Fruit fly (Drosophila melanogaster) whole organism, prepupa: ENCODE data around the gene Rcd-1r.

Experiments used
- Blimp-1 ChIP-seq: fragments of 200-800 bp; sonication (Bioruptor generic); optimal IDR thresholded peaks from 3 replicates; lab custom pipeline; 2017; ENCODE audit warnings: missing biosample characterization, missing genetic modification characterization, mild to moderate bottlenecking, moderate library complexity, missing genetic modification reagents
- CG10631 ChIP-seq: fragments of 200-800 bp; sonication (Bioruptor generic); optimal IDR thresholded peaks from 2 replicates; lab custom pipeline; 2016; ENCODE audit warnings: missing biosample characterization, missing genetic modification characterization
- CG11294 ChIP-seq: fragments of 200-800 bp; sonication (Bioruptor generic); IDR thresholded peaks from 2 replicates; pipeline ENCODE4 v1.3.6; 2022; ENCODE audit warnings: missing biosample characterization, missing genetic modification characterization
- CG11762 ChIP-seq: fragments of 200-800 bp; sonication (Bioruptor generic); optimal IDR thresholded peaks from 3 replicates; lab custom pipeline; 2016; ENCODE audit warnings: missing biosample characterization, missing genetic modification characterization; ENCODE audit not compliant: insufficient read depth
- CG11902 ChIP-seq: fragments of 200-800 bp; sonication (Bioruptor generic); optimal IDR thresholded peaks from 3 replicates; lab custom pipeline; 2016; ENCODE audit warnings: missing biosample characterization, missing genetic modification characterization
- CG15336 ChIP-seq: fragments of 200-800 bp; sonication (Bioruptor generic); IDR thresholded peaks from 2 replicates; pipeline ENCODE4 v1.3.6; 2022; ENCODE audit warnings: missing biosample characterization, missing genetic modification characterization
- CG1621 ChIP-seq: fragments of 200-800 bp; sonication (Bioruptor generic); optimal IDR thresholded peaks from 3 replicates; lab custom pipeline; 2018; ENCODE audit warnings: missing biosample characterization, mild to moderate bottlenecking, missing genetic modification characterization
- CG16779 ChIP-seq: fragments of 200-800 bp; sonication (Bioruptor generic); optimal IDR thresholded peaks from 3 replicates; lab custom pipeline; 2017; ENCODE audit warnings: missing biosample characterization, mild to moderate bottlenecking, missing genetic modification characterization
- CG3032 ChIP-seq: fragments of 200-800 bp; optimal IDR thresholded peaks from 2 replicates; lab custom pipeline; 2019; ENCODE audit warnings: missing biosample characterization, mild to moderate bottlenecking, missing genetic modification characterization, moderate library complexity
- CG31627 ChIP-seq: fragments of 200-800 bp; sonication (Bioruptor generic); optimal IDR thresholded peaks from 3 replicates; lab custom pipeline; 2016; ENCODE audit warnings: missing biosample characterization, missing genetic modification characterization
- CG32006 ChIP-seq: fragments of 200-800 bp; sonication (Bioruptor generic); optimal IDR thresholded peaks from 3 replicates; lab custom pipeline; 2017; ENCODE audit warnings: missing biosample characterization, mild to moderate bottlenecking, missing genetic modification characterization
- CG34406 ChIP-seq: fragments of 200-800 bp; sonication (Bioruptor generic); optimal IDR thresholded peaks from 3 replicates; lab custom pipeline; 2016; ENCODE audit warnings: missing biosample characterization, missing genetic modification characterization
- CG6276 ChIP-seq: fragments of 200-800 bp; sonication (Bioruptor generic); optimal IDR thresholded peaks from 2 replicates; lab custom pipeline; 2017; ENCODE audit warnings: missing biosample characterization, mild to moderate bottlenecking, missing genetic modification characterization
- CG6808 ChIP-seq: fragments of 200-800 bp; sonication (Bioruptor generic); optimal IDR thresholded peaks from 3 replicates; lab custom pipeline; 2017; ENCODE audit warnings: missing biosample characterization, missing genetic modification characterization, mild to moderate bottlenecking, moderate library complexity, missing genetic modification reagents
- CG6854 ChIP-seq: fragments of 200-800 bp; sonication (Bioruptor generic); optimal IDR thresholded peaks from 2 replicates; lab custom pipeline; 2017; ENCODE audit warnings: missing biosample characterization, mild to moderate bottlenecking, missing genetic modification characterization
- CG8119 ChIP-seq: fragments of 200-800 bp; sonication (Bioruptor generic); IDR thresholded peaks from 3 replicates; pipeline ENCODE4 v1.3.6; 2022; ENCODE audit warnings: missing biosample characterization, missing genetic modification characterization
- CG8319 ChIP-seq: fragments of 200-800 bp; sonication (Bioruptor generic); optimal IDR thresholded peaks from 3 replicates; lab custom pipeline; 2016; ENCODE audit warnings: missing biosample characterization, missing genetic modification characterization
- Eip75B ChIP-seq: fragments of 200-800 bp; sonication (Bioruptor generic); optimal IDR thresholded peaks from 3 replicates; lab custom pipeline; 2016; ENCODE audit warnings: missing biosample characterization, missing genetic modification characterization
- Eip78C ChIP-seq: fragments of 200-800 bp; sonication (Bioruptor generic); peaks from one replicate; lab custom pipeline; 2016; ENCODE audit warnings: missing biosample characterization, missing genetic modification characterization
- Eip93F ChIP-seq: fragments of 200-800 bp; sonication (Bioruptor generic); optimal IDR thresholded peaks from 2 replicates; lab custom pipeline; 2016; ENCODE audit warnings: missing biosample characterization, mild to moderate bottlenecking, missing genetic modification characterization
- Ets96B ChIP-seq: fragments of 200-800 bp; optimal IDR thresholded peaks from 2 replicates; lab custom pipeline; 2019; ENCODE audit warnings: missing biosample characterization, mild to moderate bottlenecking, missing genetic modification characterization, moderate library complexity
- Gug ChIP-seq: fragments of 200-800 bp; sonication (Bioruptor generic); IDR thresholded peaks from 2 replicates; pipeline ENCODE4 v1.3.6; 2022; ENCODE audit warnings: missing biosample characterization, missing genetic modification characterization
- Hr38 ChIP-seq: sonication (Bioruptor generic); optimal IDR thresholded peaks from 2 replicates; lab custom pipeline; 2016; ENCODE audit warnings: missing biosample characterization, missing genetic modification characterization
- Hr39 ChIP-seq: fragments of 200-800 bp; sonication (Bioruptor generic); optimal IDR thresholded peaks from 2 replicates; lab custom pipeline; 2016; ENCODE audit warnings: missing biosample characterization, missing genetic modification characterization
- Hr4 ChIP-seq: fragments of 200-800 bp; sonication (Bioruptor generic); optimal IDR thresholded peaks from 3 replicates; lab custom pipeline; 2016; ENCODE audit warnings: missing biosample characterization, missing genetic modification characterization
- Met ChIP-seq: fragments of 200-800 bp; sonication (Bioruptor generic); optimal IDR thresholded peaks from 3 replicates; lab custom pipeline; 2016; ENCODE audit warnings: missing biosample characterization, missing genetic modification characterization
- OdsH ChIP-seq: fragments of 200-800 bp; sonication (Bioruptor generic); optimal IDR thresholded peaks from 3 replicates; lab custom pipeline; 2016; ENCODE audit warnings: missing biosample characterization, missing genetic modification characterization
- Smox ChIP-seq: fragments of 200-800 bp; sonication (Bioruptor generic); optimal IDR thresholded peaks from 3 replicates; lab custom pipeline; 2016; ENCODE audit warnings: missing biosample characterization, missing genetic modification characterization
- Sox102F ChIP-seq: fragments of 200-800 bp; sonication (Bioruptor generic); optimal IDR thresholded peaks from 2 replicates; lab custom pipeline; 2016; ENCODE audit warnings: missing biosample characterization, mild to moderate bottlenecking, missing genetic modification characterization
- Sox14 ChIP-seq: fragments of 200-800 bp; sonication (Bioruptor generic); optimal IDR thresholded peaks from 3 replicates; lab custom pipeline; 2016; ENCODE audit warnings: missing biosample characterization, missing genetic modification characterization
- Sox15 ChIP-seq: fragments of 200-800 bp; sonication (Bioruptor generic); optimal IDR thresholded peaks from 3 replicates; lab custom pipeline; 2016; ENCODE audit warnings: missing biosample characterization, missing genetic modification characterization
- cyc ChIP-seq: fragments of 200-800 bp; sonication (Bioruptor generic); optimal IDR thresholded peaks from 3 replicates; lab custom pipeline; 2016; ENCODE audit warnings: missing biosample characterization, missing genetic modification characterization
- dac ChIP-seq: fragments of 200-800 bp; sonication (Bioruptor generic); optimal IDR thresholded peaks from 2 replicates; lab custom pipeline; 2017; ENCODE audit warnings: missing biosample characterization, mild to moderate bottlenecking, missing genetic modification characterization
- eg ChIP-seq: fragments of 200-800 bp; sonication (Bioruptor generic); IDR thresholded peaks from 3 replicates; pipeline ENCODE4 v1.3.6; 2022; ENCODE audit warnings: missing biosample characterization, missing genetic modification characterization
- esn ChIP-seq: fragments of 200-800 bp; sonication (Bioruptor generic); optimal IDR thresholded peaks from 2 replicates; lab custom pipeline; 2016; ENCODE audit warnings: missing biosample characterization, mild to moderate bottlenecking, missing genetic modification characterization, moderate library complexity
- fd85E ChIP-seq: fragments of 200-800 bp; sonication (Bioruptor generic); optimal IDR thresholded peaks from 3 replicates; lab custom pipeline; 2016; ENCODE audit warnings: missing biosample characterization, missing genetic modification characterization
- fkh ChIP-seq: fragments of 200-800 bp; sonication (Bioruptor generic); optimal IDR thresholded peaks from 3 replicates; lab custom pipeline; 2017; ENCODE audit warnings: missing biosample characterization, mild to moderate bottlenecking, missing genetic modification characterization, moderate library complexity
- net ChIP-seq: fragments of 200-800 bp; sonication (Bioruptor generic); optimal IDR thresholded peaks from 3 replicates; lab custom pipeline; 2016; ENCODE audit warnings: missing biosample characterization, missing genetic modification characterization
- pdm3 ChIP-seq: fragments of 200-800 bp; sonication (Bioruptor generic); optimal IDR thresholded peaks from 3 replicates; lab custom pipeline; 2016; ENCODE audit warnings: missing biosample characterization, missing genetic modification characterization
- spab ChIP-seq: fragments of 200-800 bp; sonication (Bioruptor generic); optimal IDR thresholded peaks from 2 replicates; lab custom pipeline; 2017; ENCODE audit warnings: missing biosample characterization, mild to moderate bottlenecking, missing genetic modification characterization, missing genetic modification reagents
- ss ChIP-seq, 2 experiments: fragments of 200-800 bp; sonication (Bioruptor generic); optimal IDR thresholded peaks; 2 replicates in 1 of 2; 3 replicates in 1 of 2; lab custom pipeline; 2017 to 2018; ENCODE audit warnings: mild to moderate bottlenecking in 2 of 2, missing biosample characterization in 2 of 2, missing genetic modification characterization in 2 of 2, moderate library complexity in 1 of 2
- svp ChIP-seq: fragments of 200-800 bp; sonication (Bioruptor generic); peaks from one replicate; lab custom pipeline; 2016; ENCODE audit warnings: missing biosample characterization, missing genetic modification characterization
- topi ChIP-seq: fragments of 200-800 bp; sonication (Bioruptor generic); optimal IDR thresholded peaks from 3 replicates; lab custom pipeline; 2016; ENCODE audit warnings: missing biosample characterization, missing genetic modification characterization
- vri ChIP-seq: fragments of 200-800 bp; sonication (Bioruptor generic); optimal IDR thresholded peaks from 3 replicates; lab custom pipeline; 2016; ENCODE audit warnings: missing biosample characterization, mild to moderate bottlenecking, missing genetic modification characterization

Gene Rcd-1r

DNA sequence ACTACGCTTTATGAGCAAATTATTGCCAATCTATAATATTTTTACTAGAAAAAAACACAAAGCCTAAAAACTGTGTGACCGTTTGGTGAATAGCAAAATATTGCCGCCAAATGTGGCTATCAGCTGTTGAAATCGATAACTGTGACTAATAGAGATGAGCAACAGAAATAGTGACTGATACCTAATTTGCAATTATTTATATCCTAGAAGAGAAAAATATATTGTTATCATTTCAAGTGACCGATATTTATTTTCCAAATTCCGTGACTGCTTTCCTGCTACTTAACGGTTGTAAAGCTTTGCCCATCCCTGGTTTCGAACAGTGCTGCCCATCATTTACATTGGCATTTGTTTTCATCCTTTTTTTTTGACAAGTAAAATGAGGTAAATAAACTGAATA, 16.6 kb downstream of the Rcd-1r start, which contains the start of the genes alien and CG18661 (continued):
- TF ChIP-seq Sox15 (peak; percentile 92), Eip75B (peak; percentile 89), CG11294 (GFP tag; lab: Robert Waterston, UW) (peak; percentile 87), eg (GFP tag; lab: Robert Waterston, UW) (peak; percentile 96), Hr39 (GFP tag; lab: Kevin White, UChicago) (peak; percentile 91), cyc (GFP tag; lab: Kevin White, UChicago) (peak; percentile 78), CG31627 (peak; percentile 88), Hr4 (GFP tag; lab: Kevin White, UChicago) (peak; percentile 96), CG6808 (GFP tag; lab: Kevin White, UChicago) (peak; percentile 100), dac (peak; percentile 91), svp (GFP tag; lab: Kevin White, UChicago) (peak; percentile 91), OdsH (peak; percentile 78), CG32006 (GFP tag; lab: Kevin White, UChicago) (peak; percentile 78), CG11762 (GFP tag; lab: Kevin White, UChicago) (no peak), CG6854 (GFP tag; lab: Kevin White, UChicago) (peak; percentile 78), vri (GFP tag; lab: Kevin White, UChicago) (no peak), Eip93F (GFP tag; lab: Kevin White, UChicago) (peak; percentile 71), CG6276 (GFP tag; lab: Kevin White, UChicago) (no peak), CG34406 (GFP tag; lab: Kevin White, UChicago) (peak; percentile 57), Sox14 (peak; percentile 95)

dm6 chr2L:8993650-8994441, 20.0 kb downstream of the Rcd-1r start, which contains the start of gene CG17906:
TSS of gene CG17906 (plus strand) at chr2L:8994391.
- TF ChIP-seq fd85E (no peak), cyc (GFP tag; lab: Kevin White, UChicago) (no peak), OdsH (no peak), CG16779 (no peak), Gug (GFP tag; lab: Robert Waterston, UW) (no peak), CG3032 (tag; lab: Kevin White, UChicago) (no peak), CG11902 (GFP tag; lab: Kevin White, UChicago) (no peak), Hr38 (GFP tag; lab: Kevin White, UChicago) (no peak), CG31627 (no peak)

dm6 chr2L:8991583-8991982, 22.3 kb downstream of the Rcd-1r start, which contains the start of gene CG9555:
TSS of gene CG9555 (plus strand) at chr2L:8991735.
- TF ChIP-seq vri (GFP tag; lab: Kevin White, UChicago) (peak; percentile 41), CG8119 (GFP tag; lab: Robert Waterston, UW) (no peak)

- TF ChIP-seq Ets96B (no peak), Eip93F (GFP tag; lab: Kevin White, UChicago) (no peak), Eip78C (GFP tag; lab: Kevin White, UChicago) (peak; percentile 67), net (no peak), Blimp-1 (GFP tag; lab: Kevin White, UChicago) (no peak), cyc (GFP tag; lab: Kevin White, UChicago) (no peak), fkh (GFP tag; lab: Kevin White, UChicago) (no peak), fd85E (no peak), CG10631 (GFP tag; lab: Kevin White, UChicago) (no peak), spab (GFP tag; lab: Kevin White, UChicago) (peak; percentile 40), CG1621 (tag; lab: Kevin White, UChicago) (peak; percentile 45), pdm3 (no peak), CG6276 (GFP tag; lab: Kevin White, UChicago) (no peak), Met (GFP tag; lab: Kevin White, UChicago) (no peak), CG8319 (GFP tag; lab: Kevin White, UChicago) (no peak), Smox (GFP tag; lab: Kevin White, UChicago) (no peak), Sox102F (GFP tag; lab: Kevin White, UChicago) (peak; percentile 26), Sox15 (no peak), topi (GFP tag; lab: Kevin White, UChicago) (peak; percentile 26), eg (GFP tag; lab: Robert Waterston, UW) (no peak), CG6854 (GFP tag; lab: Kevin White, UChicago) (peak; percentile 51), esn (GFP tag; lab: Kevin White, UChicago) (peak; percentile 17), CG34406 (GFP tag; lab: Kevin White, UChicago) (no peak), CG15336 (GFP tag; lab: Robert Waterston, UW) (no peak), ss (GFP tag; optimal IDR thresholded peaks at IDR 0.05; lab: Kevin White, UChicago) (peak in 1 of 2 experiments; percentile 59)
Measured at dm6 chr2L:8989037-8989591, 24.8 kb downstream of the Rcd-1r start, which contains the start of gene rost. TSS of gene rost (minus strand) at chr2L:8989539.
